Fruit fly (Drosophila melanogaster) whole organism, embryonic: ENCODE data around the gene Acp63F.

Experiments
- ATbp ChIP-seq: fragments of 200-800 bp; sonication (Bioruptor generic); optimal IDR thresholded peaks from 2 replicates; lab custom pipeline; 2017; ENCODE audit warnings: missing biosample characterization, mild to moderate bottlenecking, missing genetic modification characterization, missing genetic modification reagents
- BtbVII ChIP-seq: fragments of 200-800 bp; sonication (Bioruptor generic); optimal IDR thresholded peaks from 3 replicates; lab custom pipeline; 2017; ENCODE audit warnings: missing biosample characterization, mild to moderate bottlenecking, missing genetic modification characterization
- CG10654 ChIP-seq: fragments of 200-800 bp; sonication (Bioruptor generic); optimal IDR thresholded peaks from 2 replicates; lab custom pipeline; 2016; ENCODE audit warnings: missing biosample characterization, missing genetic modification characterization
- CG12299 ChIP-seq: fragments of 200-800 bp; sonication (Bioruptor generic); optimal IDR thresholded peaks from 2 replicates; lab custom pipeline; 2018; ENCODE audit warnings: missing biosample characterization, mild to moderate bottlenecking, missing genetic modification characterization
- CG12942 ChIP-seq: fragments of 200-800 bp; sonication (Bioruptor generic); optimal IDR thresholded peaks from 3 replicates; lab custom pipeline; 2016; ENCODE audit warnings: missing biosample characterization, missing genetic modification characterization
- CG14965 ChIP-seq: fragments of 200-800 bp; sonication (Bioruptor generic); optimal IDR thresholded peaks from 2 replicates; lab custom pipeline; 2016; ENCODE audit warnings: missing biosample characterization, missing genetic modification characterization, borderline replicate concordance
- CG1603 ChIP-seq: fragments of 200-800 bp; sonication (Bioruptor generic); optimal IDR thresholded peaks from 2 replicates; lab custom pipeline; 2019; ENCODE audit warnings: missing biosample characterization, mild to moderate bottlenecking, missing genetic modification characterization, moderate library complexity
- CG17328 ChIP-seq: fragments of 200-800 bp; sonication (Bioruptor generic); IDR thresholded peaks from 2 replicates; pipeline ENCODE4 v1.3.6; 2022; ENCODE audit warnings: missing biosample characterization, missing genetic modification characterization
- CG17568 ChIP-seq: fragments of 200-800 bp; sonication (Bioruptor generic); optimal IDR thresholded peaks from 2 replicates; lab custom pipeline; 2018; ENCODE audit warnings: missing biosample characterization, mild to moderate bottlenecking, missing genetic modification characterization, moderate library complexity
- CG18011 ChIP-seq: fragments of 200-800 bp; sonication (Bioruptor generic); optimal IDR thresholded peaks from 2 replicates; lab custom pipeline; 2017; ENCODE audit warnings: missing biosample characterization, missing genetic modification characterization, mild to moderate bottlenecking, moderate library complexity, missing genotype
- CG2129 ChIP-seq: fragments of 200-800 bp; sonication (Bioruptor generic); IDR thresholded peaks from 2 replicates; pipeline ENCODE4 v1.3.6; 2022; ENCODE audit warnings: missing biosample characterization, missing genetic modification characterization; ENCODE audit not compliant: partially characterized antibody
- CG3163 ChIP-seq: fragments of 200-800 bp; sonication (Bioruptor generic); optimal IDR thresholded peaks from 3 replicates; lab custom pipeline; 2016; ENCODE audit warnings: missing biosample characterization, missing genetic modification characterization
- CG43689 ChIP-seq: fragments of 200-800 bp; sonication (Bioruptor generic); IDR thresholded peaks from 2 replicates; pipeline ENCODE4 v1.3.6; 2022; ENCODE audit warnings: missing biosample characterization, missing genetic modification characterization
- CG4730 ChIP-seq: fragments of 200-800 bp; sonication (Bioruptor generic); IDR thresholded peaks from 2 replicates; pipeline ENCODE4 v1.3.6; 2022; ENCODE audit warnings: missing biosample characterization, missing genetic modification characterization
- CG6689 ChIP-seq: fragments of 200-800 bp; sonication (Bioruptor generic); IDR thresholded peaks from 2 replicates; pipeline ENCODE4 v1.3.6; 2022; ENCODE audit warnings: missing biosample characterization, missing genetic modification characterization
- CG7963 ChIP-seq: fragments of 200-800 bp; sonication (Bioruptor generic); IDR thresholded peaks from 3 replicates; pipeline ENCODE4 v1.3.6; 2022; ENCODE audit warnings: missing biosample characterization, missing genetic modification characterization; ENCODE audit not compliant: partially characterized antibody
- CG9215 ChIP-seq: fragments of 200-800 bp; sonication (Bioruptor generic); IDR thresholded peaks from 2 replicates; pipeline ENCODE4 v1.3.6; 2022; ENCODE audit warnings: missing biosample characterization, missing genetic modification characterization
- Elba2 ChIP-seq: fragments of 200-800 bp; sonication (Bioruptor generic); optimal IDR thresholded peaks from 3 replicates; lab custom pipeline; 2016; ENCODE audit warnings: missing biosample characterization, missing genetic modification characterization
- Gsc ChIP-seq: fragments of 200-800 bp; sonication (Bioruptor generic); IDR thresholded peaks from 2 replicates; pipeline ENCODE4 v1.3.6; 2022; ENCODE audit warnings: missing biosample characterization, missing genetic modification characterization
- H2.0 ChIP-seq: fragments of 200-800 bp; sonication (Bioruptor generic); IDR thresholded peaks from 2 replicates; pipeline ENCODE4 v1.3.6; 2022; ENCODE audit warnings: missing biosample characterization, missing genetic modification characterization
- Hr39 ChIP-seq: fragments of >200 bp; optimal IDR thresholded peaks from 2 replicates; lab custom pipeline; 2017
- NC2β ChIP-seq: fragments of 200-800 bp; sonication (Bioruptor generic); optimal IDR thresholded peaks from 2 replicates; lab custom pipeline; 2016; ENCODE audit warnings: missing biosample characterization, missing genetic modification characterization
- NK7.1 ChIP-seq: fragments of 200-800 bp; sonication (Bioruptor generic); optimal IDR thresholded peaks from 3 replicates; lab custom pipeline; 2016; ENCODE audit warnings: missing biosample characterization, missing genetic modification characterization
- Neu2 ChIP-seq: fragments of 200-800 bp; sonication (Bioruptor generic); optimal IDR thresholded peaks from 3 replicates; lab custom pipeline; 2016; ENCODE audit warnings: missing biosample characterization, missing genetic modification characterization, borderline replicate concordance
- Pdp1 ChIP-seq, 2 experiments: fragments of 200-800 bp; sonication (Bioruptor generic); optimal IDR thresholded peaks; 3 replicates each; lab custom pipeline; 2016; ENCODE audit warnings: missing biosample characterization in 2 of 2, missing genetic modification characterization in 2 of 2, mild to moderate bottlenecking in 1 of 2, moderate library complexity in 1 of 2
- Rfx ChIP-seq: fragments of 200-800 bp; sonication (Bioruptor generic); IDR thresholded peaks from 2 replicates; pipeline ENCODE4 v1.3.6; 2022; ENCODE audit warnings: missing biosample characterization, missing genetic modification characterization
- Rx ChIP-seq: fragments of 200-800 bp; sonication (Bioruptor generic); IDR thresholded peaks from 2 replicates; pipeline ENCODE4 v1.3.6; 2022; ENCODE audit warnings: missing biosample characterization, missing genetic modification characterization
- Vsx1 ChIP-seq: fragments of 200-800 bp; sonication (Bioruptor generic); optimal IDR thresholded peaks from 2 replicates; lab custom pipeline; 2017; ENCODE audit warnings: missing biosample characterization, mild to moderate bottlenecking, missing genetic modification characterization, missing genetic modification reagents
- Xbp1 ChIP-seq: fragments of 200-800 bp; sonication (Bioruptor generic); optimal IDR thresholded peaks from 3 replicates; lab custom pipeline; 2016; ENCODE audit warnings: missing biosample characterization, mild to moderate bottlenecking, missing genetic modification characterization
- ap ChIP-seq: fragments of 200-800 bp; sonication (Bioruptor generic); IDR thresholded peaks from 2 replicates; pipeline ENCODE4 v1.3.6; 2022; ENCODE audit warnings: missing biosample characterization, missing genetic modification characterization
- cad ChIP-seq: fragments of >200 bp; optimal IDR thresholded peaks from 2 replicates; lab custom pipeline; 2017; ENCODE audit warnings: missing biosample characterization, missing genetic modification characterization
- cato ChIP-seq: fragments of 200-800 bp; sonication (Bioruptor generic); optimal IDR thresholded peaks from 2 replicates; lab custom pipeline; 2016; ENCODE audit warnings: missing biosample characterization, missing genetic modification characterization, borderline replicate concordance
- dan ChIP-seq: fragments of 200-800 bp; sonication (Bioruptor generic); IDR thresholded peaks from 2 replicates; pipeline ENCODE4 v1.3.6; 2022; ENCODE audit warnings: missing biosample characterization, missing genetic modification characterization
- danr ChIP-seq: fragments of 200-800 bp; sonication (Bioruptor generic); IDR thresholded peaks from 2 replicates; pipeline ENCODE4 v1.3.6; 2022; ENCODE audit warnings: missing biosample characterization, missing genetic modification characterization
- dm ChIP-seq: fragments of 200-800 bp; sonication (Bioruptor generic); optimal IDR thresholded peaks from 3 replicates; lab custom pipeline; 2016; ENCODE audit warnings: missing biosample characterization, missing genetic modification characterization
- emc ChIP-seq: fragments of 200-800 bp; sonication (Bioruptor generic); optimal IDR thresholded peaks from 2 replicates; lab custom pipeline; 2016; ENCODE audit warnings: missing biosample characterization, missing genetic modification characterization
- ewg ChIP-seq: fragments of 200-800 bp; sonication (Bioruptor generic); optimal IDR thresholded peaks from 3 replicates; lab custom pipeline; 2017; ENCODE audit warnings: mild to moderate bottlenecking, missing biosample characterization, missing genetic modification reagents, missing genetic modification characterization
- gsb-n ChIP-seq: fragments of 200-800 bp; sonication (Bioruptor generic); optimal IDR thresholded peaks from 3 replicates; lab custom pipeline; 2018; ENCODE audit warnings: missing biosample characterization, mild to moderate bottlenecking, missing genetic modification characterization
- gt ChIP-seq: fragments of 200-800 bp; sonication (Bioruptor generic); IDR thresholded peaks from 2 replicates; pipeline ENCODE4 v1.3.6; 2022; ENCODE audit warnings: missing biosample characterization, missing genetic modification characterization
- ham ChIP-seq: fragments of 200-800 bp; sonication (Bioruptor generic); IDR thresholded peaks from 2 replicates; pipeline ENCODE4 v1.3.6; 2022; ENCODE audit warnings: missing biosample characterization, missing genetic modification characterization
- nerfin-2 ChIP-seq: fragments of 200-800 bp; sonication (Bioruptor generic); IDR thresholded peaks from 2 replicates; pipeline ENCODE4 v1.3.6; 2022; ENCODE audit warnings: missing biosample characterization, missing genetic modification characterization; ENCODE audit not compliant: partially characterized antibody
- oc ChIP-seq: fragments of 200-800 bp; sonication (Bioruptor generic); optimal IDR thresholded peaks from 2 replicates; lab custom pipeline; 2018; ENCODE audit warnings: missing biosample characterization, mild to moderate bottlenecking, missing genetic modification characterization, moderate library complexity
- pfk ChIP-seq: fragments of 200-800 bp; sonication (Bioruptor generic); optimal IDR thresholded peaks from 2 replicates; lab custom pipeline; 2018; ENCODE audit warnings: missing biosample characterization, mild to moderate bottlenecking, missing genetic modification characterization, moderate library complexity
- pho ChIP-seq: fragments of 200-800 bp; sonication (Bioruptor generic); optimal IDR thresholded peaks from 2 replicates; lab custom pipeline; 2016; ENCODE audit warnings: missing biosample characterization, missing genetic modification characterization
- rib ChIP-seq: fragments of 200-800 bp; sonication (Bioruptor generic); IDR thresholded peaks from 2 replicates; pipeline ENCODE4 v1.3.6; 2022; ENCODE audit warnings: missing biosample characterization, missing genetic modification characterization
- schlank ChIP-seq: fragments of 200-800 bp; sonication (Bioruptor generic); optimal IDR thresholded peaks from 2 replicates; lab custom pipeline; 2018; ENCODE audit warnings: missing biosample characterization, mild to moderate bottlenecking, missing genetic modification characterization
- scrt ChIP-seq: fragments of 200-800 bp; sonication (Bioruptor generic); optimal IDR thresholded peaks from 2 replicates; lab custom pipeline; 2018; ENCODE audit warnings: missing biosample characterization, mild to moderate bottlenecking, missing genetic modification characterization, moderate library complexity
- stwl ChIP-seq: fragments of 200-800 bp; sonication (Bioruptor generic); optimal IDR thresholded peaks from 3 replicates; lab custom pipeline; 2018; ENCODE audit warnings: missing biosample characterization, mild to moderate bottlenecking, missing genetic modification characterization, moderate library complexity
- tup ChIP-seq: fragments of 200-800 bp; sonication (Bioruptor generic); optimal IDR thresholded peaks from 2 replicates; lab custom pipeline; 2016; ENCODE audit warnings: missing biosample characterization, mild to moderate bottlenecking, missing genetic modification characterization, moderate library complexity
- unc-4 ChIP-seq: fragments of 200-800 bp; sonication (Bioruptor generic); IDR thresholded peaks from 2 replicates; pipeline ENCODE4 v1.3.6; 2022; ENCODE audit warnings: missing biosample characterization, missing genetic modification characterization; ENCODE audit not compliant: partially characterized antibody
- z ChIP-seq: fragments of 200-800 bp; sonication (Bioruptor generic); IDR thresholded peaks from 3 replicates; pipeline ENCODE4 v1.3.6; 2022; ENCODE audit warnings: missing biosample characterization, missing genetic modification characterization

Gene Acp63F

dm6 chr3L:3802677-3803076 lies 13.5 kb downstream of the Acp63F start (continued):
- TF ChIP-seq dm (GFP tag; lab: Kevin White, UChicago) (peak; percentile 64), CG6689 (GFP tag; lab: Robert Waterston, UW) (peak; percentile 81), Xbp1 (GFP tag; lab: Kevin White, UChicago) (peak; percentile 80), pfk (GFP tag; lab: Kevin White, UChicago) (no peak), rib (GFP tag; lab: Robert Waterston, UW) (peak; percentile 71; the same call in 1 of the 2 replicates), nerfin-2 (GFP tag; lab: Robert Waterston, UW) (no peak), CG2129 (GFP tag; lab: Robert Waterston, UW) (no peak), CG12299 (tag; lab: Kevin White, UChicago) (peak; percentile 49), scrt (GFP tag; lab: Kevin White, UChicago) (peak; percentile 65), BtbVII (GFP tag; lab: Kevin White, UChicago) (peak; percentile 60), CG10654 (GFP tag; lab: Kevin White, UChicago) (peak; percentile 38), oc (tag; lab: Kevin White, UChicago) (no peak), CG17328 (GFP tag; lab: Robert Waterston, UW) (peak; percentile 73), NC2β (GFP tag; lab: Kevin White, UChicago) (peak; percentile 65), ham (GFP tag; lab: Robert Waterston, UW) (no peak), Neu2 (GFP tag; lab: Kevin White, UChicago) (peak; percentile 9), CG4730 (GFP tag; lab: Robert Waterston, UW) (peak; percentile 62), cad (GFP tag; lab: Kevin White, UChicago) (no peak), CG18011 (GFP tag; lab: Kevin White, UChicago) (peak; percentile 54), gt (GFP tag; lab: Robert Waterston, UW) (0 out of 2 replicates have a peak, but pooled peaks have one; percentile 25), CG3163 (GFP tag; lab: Kevin White, UChicago) (peak; percentile 56), stwl (tag; lab: Kevin White, UChicago) (no peak), CG1603 (tag; lab: Kevin White, UChicago) (peak; percentile 56), Vsx1 (GFP tag; lab: Kevin White, UChicago) (peak; percentile 20), ap (GFP tag; lab: Robert Waterston, UW) (0 out of 2 replicates have a peak, but pooled peaks have one; percentile 41), pho (GFP tag; lab: Kevin White, UChicago) (peak; percentile 74), NK7.1 (GFP tag; lab: Kevin White, UChicago) (peak; percentile 56), cato (GFP tag; lab: Kevin White, UChicago) (peak; percentile 9), Rfx (peak; percentile 91), ATbp (GFP tag; lab: Kevin White, UChicago) (peak; percentile 39), CG12942 (GFP tag; lab: Kevin White, UChicago) (peak; percentile 47), CG9215 (peak; percentile 75), Rx (GFP tag; lab: Robert Waterston, UW) (peak; percentile 58), CG7963 (GFP tag; lab: Robert Waterston, UW) (no peak), gsb-n (tag; lab: Kevin White, UChicago) (no peak), schlank (peak; percentile 76), emc (GFP tag; lab: Kevin White, UChicago) (peak; percentile 40), z (GFP tag; lab: Robert Waterston, UW) (no peak), tup (GFP tag; lab: Kevin White, UChicago) (peak; percentile 71), Gsc (no peak), Pdp1 (GFP tag; optimal IDR thresholded peaks at IDR 0.05; lab: Kevin White, UChicago) (peak; percentile 69 to 77), Hr39 (lab: Kevin White, UChicago) (no peak), CG43689 (GFP tag; lab: Robert Waterston, UW) (peak; percentile 47; the same call in 1 of the 2 replicates), ewg (GFP tag; lab: Kevin White, UChicago) (peak; percentile 48), H2.0 (GFP tag; lab: Robert Waterston, UW) (peak; percentile 77), CG17568 (GFP tag; lab: Kevin White, UChicago) (peak; percentile 68), danr (peak; percentile 48), Elba2 (GFP tag; lab: Kevin White, UChicago) (no peak), unc-4 (no peak), dan (GFP tag; lab: Robert Waterston, UW) (no peak), CG14965 (GFP tag; lab: Kevin White, UChicago) (peak; percentile 14)
